Worm (Caenorhabditis elegans) whole organism, L2 larva: ENCODE results near the gene K10D11.7.

Source experiments
- C34F6.9 ChIP-seq: fragments of 150-350 bp; optimal IDR thresholded peaks from 2 replicates; lab custom pipeline; 2014; ENCODE audit warnings: missing biosample characterization, missing genetic modification characterization
- F13H6.1 ChIP-seq: sonication (generic microtip); optimal IDR thresholded peaks from 2 replicates; lab custom pipeline; 2016; ENCODE audit warnings: missing genetic modification characterization, missing compliant biosample characterization
- Y55F3AM.14 ChIP-seq: fragments of 200-800 bp; sonication (Bioruptor generic); optimal IDR thresholded peaks from 2 replicates; lab custom pipeline; 2018; ENCODE audit warnings: mild to moderate bottlenecking, missing genetic modification characterization, missing compliant biosample characterization
- ZK546.5 ChIP-seq: sonication (generic microtip); optimal IDR thresholded peaks from 2 replicates; lab custom pipeline; 2017; ENCODE audit warnings: missing biosample characterization, missing genetic modification characterization
- blmp-1 ChIP-seq: sonication (generic microtip); optimal IDR thresholded peaks from 2 replicates; lab custom pipeline; 2017; ENCODE audit warnings: missing genetic modification characterization, mild to moderate bottlenecking, missing compliant biosample characterization, antibody characterized with exemption, moderate library complexity; ENCODE audit not compliant: insufficient read depth
- ceh-16 ChIP-seq: fragments of 150-350 bp; optimal IDR thresholded peaks from 2 replicates; lab custom pipeline; 2014; ENCODE audit warnings: missing biosample characterization, missing genetic modification characterization
- crh-2 ChIP-seq: sonication (generic microtip); optimal IDR thresholded peaks from 2 replicates; lab custom pipeline; 2017; ENCODE audit warnings: missing biosample characterization, missing genetic modification characterization
- dmd-4 ChIP-seq: sonication (generic microtip); optimal IDR thresholded peaks from 2 replicates; lab custom pipeline; 2017; ENCODE audit warnings: missing biosample characterization, missing genetic modification characterization
- egl-27 ChIP-seq: sonication (generic microtip); optimal IDR thresholded peaks from 3 replicates; lab custom pipeline; 2017; ENCODE audit warnings: missing biosample characterization, missing genetic modification reagents, missing genetic modification characterization
- elt-1 ChIP-seq: fragments of 150-350 bp; optimal IDR thresholded peaks from 2 replicates; lab custom pipeline; 2014; ENCODE audit warnings: missing biosample characterization, missing genetic modification characterization
- fos-1 ChIP-seq: fragments of 150-350 bp; optimal IDR thresholded peaks from 2 replicates; lab custom pipeline; 2014; ENCODE audit warnings: missing biosample characterization, missing genetic modification characterization
- gmeb-1 ChIP-seq: fragments of 150-350 bp; optimal IDR thresholded peaks from 2 replicates; lab custom pipeline; 2014; ENCODE audit warnings: missing biosample characterization, missing genetic modification characterization
- lin-11 ChIP-seq: fragments of 150-350 bp; sonication (generic microtip); optimal IDR thresholded peaks from 2 replicates; lab custom pipeline; 2014; ENCODE audit warnings: missing biosample characterization, missing genetic modification characterization, inconsistent platforms, mixed read lengths
- lin-13 ChIP-seq: fragments of 150-350 bp; optimal IDR thresholded peaks from 2 replicates; lab custom pipeline; 2014; ENCODE audit warnings: missing biosample characterization, missing genetic modification reagents, missing genetic modification characterization
- lsy-2 ChIP-seq, 2 experiments: fragments of 150-350 bp in 1 of 2; sonication (generic microtip) in 1 of 2; optimal IDR thresholded peaks; 2 replicates each; lab custom pipeline; 2014 to 2017; ENCODE audit warnings: missing biosample characterization in 2 of 2, missing genetic modification characterization in 2 of 2
- mbf-1 ChIP-seq: sonication (generic microtip); optimal IDR thresholded peaks from 2 replicates; lab custom pipeline; 2017; ENCODE audit warnings: missing biosample characterization, missing genetic modification characterization
- nhr-10 ChIP-seq: sonication (generic microtip); optimal IDR thresholded peaks from 2 replicates; lab custom pipeline; 2017; ENCODE audit warnings: missing biosample characterization, missing genetic modification characterization
- nhr-129 ChIP-seq: fragments of 150-350 bp; optimal IDR thresholded peaks from 2 replicates; lab custom pipeline; 2014; ENCODE audit warnings: missing biosample characterization, missing genetic modification characterization
- nhr-21 ChIP-seq: fragments of 150-350 bp; optimal IDR thresholded peaks from 2 replicates; lab custom pipeline; 2014; ENCODE audit warnings: missing biosample characterization, missing genetic modification characterization
- nhr-237 ChIP-seq: fragments of 150-350 bp; optimal IDR thresholded peaks from 2 replicates; lab custom pipeline; 2014; ENCODE audit warnings: missing biosample characterization, missing genetic modification characterization
- nhr-25 ChIP-seq: fragments of 150-350 bp; sonication (generic microtip); optimal IDR thresholded peaks from 3 replicates; lab custom pipeline; 2014; ENCODE audit warnings: missing biosample characterization, missing genetic modification characterization
- nhr-6 ChIP-seq: fragments of 150-350 bp; optimal IDR thresholded peaks from 2 replicates; lab custom pipeline; 2014; ENCODE audit warnings: missing biosample characterization, missing genetic modification characterization
- sem-4 ChIP-seq: fragments of 150-350 bp; optimal IDR thresholded peaks from 2 replicates; lab custom pipeline; 2014; ENCODE audit warnings: missing biosample characterization, missing genetic modification reagents, missing genetic modification characterization
- sma-3 ChIP-seq: sonication (generic microtip); optimal IDR thresholded peaks from 2 replicates; lab custom pipeline; 2016; ENCODE audit warnings: missing genetic modification reagents, missing genetic modification characterization, missing compliant biosample characterization
- sma-9 ChIP-seq, 2 experiments: fragments of 150-350 bp in 1 of 2; sonication (generic microtip) in 1 of 2; optimal IDR thresholded peaks; 2 replicates each; lab custom pipeline; 2014 to 2016; ENCODE audit warnings: missing genetic modification characterization in 2 of 2, mild to moderate bottlenecking in 1 of 2, missing biosample characterization in 1 of 2, missing compliant biosample characterization in 1 of 2, missing genetic modification reagents in 1 of 2, moderate library complexity in 1 of 2
- snpc-4 ChIP-seq: fragments of 150-350 bp; optimal IDR thresholded peaks from 2 replicates; lab custom pipeline; 2014; ENCODE audit warnings: missing biosample characterization, missing genetic modification characterization
- unc-39 ChIP-seq: fragments of 150-350 bp; optimal IDR thresholded peaks from 2 replicates; lab custom pipeline; 2014; ENCODE audit warnings: missing biosample characterization, missing genetic modification characterization
- unc-62 ChIP-seq: fragments of 150-350 bp; optimal IDR thresholded peaks from 2 replicates; lab custom pipeline; 2014; ENCODE audit warnings: missing biosample characterization, missing genetic modification reagents, missing genetic modification characterization
- ztf-1 ChIP-seq: fragments of 200-800 bp; sonication (Bioruptor generic); conservative IDR thresholded peaks from 2 replicates; pipeline ENCODE4 v1.3.6; 2022; ENCODE audit warnings: missing genetic modification characterization, missing compliant biosample characterization

K10D11.7 gene

DNA sequence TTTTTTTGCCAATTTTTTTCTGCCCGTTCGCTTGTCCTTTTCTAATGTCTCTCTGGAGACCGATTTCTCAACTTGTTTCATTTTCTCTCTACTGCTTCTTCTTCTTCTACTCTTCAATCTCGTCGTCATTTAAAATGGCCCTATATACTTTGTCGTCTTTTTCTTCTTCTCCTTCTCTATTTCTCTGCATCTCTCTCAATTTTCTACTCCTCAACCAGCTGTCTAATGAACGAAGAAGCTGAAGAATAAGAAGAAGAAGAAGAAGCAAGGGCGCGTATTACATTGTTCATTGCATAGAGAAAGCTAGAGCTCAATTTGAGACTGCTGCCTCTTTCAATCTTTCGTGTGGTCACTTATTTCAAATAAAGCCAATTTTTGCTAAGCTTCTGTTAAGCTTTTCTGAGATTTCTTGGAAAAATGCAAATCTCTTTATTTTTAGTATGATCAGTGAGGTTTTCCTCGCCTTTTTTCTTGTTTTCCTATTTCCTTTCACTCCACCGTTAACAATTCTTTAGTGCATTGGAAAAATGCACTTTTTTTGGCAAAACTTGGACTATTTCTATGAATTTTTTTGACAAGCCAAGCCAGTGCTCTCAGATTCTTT is 20.1 kb upstream of the K10D11.7 start (continued):
- TF ChIP-seq Y55F3AM.14 (GFP tag; lab: Kevin White, UChicago) (no peak), lin-13 (GFP tag; lab: Kevin White, UChicago) (peak; percentile 30), F13H6.1 (peak; percentile 36), elt-1 (tag; lab: Kevin White, UChicago) (no peak), dmd-4 (tag; lab: Kevin White, UChicago) (no peak), lsy-2 (tag; optimal IDR thresholded peaks at IDR 0.05; lab: Kevin White, UChicago) (peak in 1 of 2 experiments; percentile 29)

DNA sequence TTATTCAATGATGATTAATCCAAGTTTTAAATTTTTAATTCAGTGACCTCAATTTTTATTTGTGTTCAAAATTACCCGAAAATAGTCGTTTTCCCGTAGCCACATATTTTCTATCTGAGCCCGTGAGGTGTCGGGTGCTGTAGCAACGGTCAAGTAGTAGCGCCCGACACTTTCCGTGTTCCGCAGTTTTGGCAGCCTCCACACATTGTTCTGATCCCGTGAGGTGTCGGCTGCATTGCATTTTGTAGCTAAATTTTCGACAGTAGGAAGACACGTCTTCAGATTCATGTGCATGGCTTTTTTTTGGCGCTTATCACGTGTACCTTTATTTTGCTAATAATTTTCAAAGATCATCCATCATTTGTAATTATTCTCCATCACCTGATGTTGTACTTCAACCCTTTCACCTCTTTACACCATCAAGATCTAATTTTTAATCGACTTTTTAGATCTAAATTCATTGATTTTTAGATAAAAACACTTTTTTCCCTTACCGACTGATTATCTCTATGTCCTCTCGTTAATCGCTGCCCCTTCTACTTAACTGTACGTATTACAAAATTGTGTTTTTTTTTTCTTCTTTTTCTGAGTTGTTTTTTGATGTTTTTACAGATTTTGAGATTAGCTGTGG is 18.0 kb upstream of the K10D11.7 start:
- no peak for TF ChIP-seq F13H6.1
- TF ChIP-seq ceh-16, result peak; percentile 14
- TF ChIP-seq elt-1 (tag; lab: Kevin White, UChicago), result peak; percentile 63

DNA sequence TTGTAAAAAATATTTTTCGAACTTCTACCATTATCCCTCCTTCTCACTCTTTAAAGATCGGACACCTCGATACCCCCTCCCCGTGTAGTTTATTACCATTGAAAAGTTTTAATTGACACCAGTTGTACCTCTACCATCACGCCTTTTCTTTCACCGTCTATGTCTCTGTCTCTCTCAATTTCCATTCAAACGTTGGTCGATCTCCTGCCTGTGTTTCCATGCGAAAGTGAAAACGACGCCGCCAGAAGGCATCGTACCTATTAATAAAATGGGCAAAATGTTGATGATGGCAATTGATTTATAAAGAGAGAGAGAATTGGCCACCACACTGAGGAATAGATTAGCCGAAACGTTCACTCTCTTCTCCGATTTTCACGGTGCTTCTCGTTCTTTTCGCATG is 17.4 kb upstream of the K10D11.7 start:
- peak; percentile 67 for TF ChIP-seq nhr-25 (tag; lab: Kevin White, UChicago)
- no peak for TF ChIP-seq C34F6.9
- TF ChIP-seq sem-4 (tag; lab: Kevin White, UChicago), result peak; percentile 74
- no peak for TF ChIP-seq gmeb-1 (tag; lab: Kevin White, UChicago)
- peak; percentile 76 for TF ChIP-seq nhr-129 (tag; lab: Kevin White, UChicago)
- TF ChIP-seq nhr-21 (tag; lab: Kevin White, UChicago), result no peak
- no peak for TF ChIP-seq nhr-6 (tag; lab: Kevin White, UChicago)
- TF ChIP-seq ceh-16, result peak; percentile 74
- peak; percentile 95 for TF ChIP-seq blmp-1 (tag; lab: Kevin White, UChicago)
- TF ChIP-seq lin-11 (tag; lab: Kevin White, UChicago), result no peak
- peak; percentile 12 for TF ChIP-seq crh-2 (tag; lab: Kevin White, UChicago)
- peak; percentile 42 for TF ChIP-seq sma-9 (GFP tag; optimal IDR thresholded peaks at IDR 0.05; lab: Kevin White, UChicago)
- no peak for TF ChIP-seq sma-9 (tag; optimal IDR thresholded peaks at IDR 0.05; lab: Kevin White, UChicago)
- no peak for TF ChIP-seq snpc-4 (tag; lab: Kevin White, UChicago)
- peak; percentile 0 for TF ChIP-seq fos-1 (tag; lab: Kevin White, UChicago)

DNA sequence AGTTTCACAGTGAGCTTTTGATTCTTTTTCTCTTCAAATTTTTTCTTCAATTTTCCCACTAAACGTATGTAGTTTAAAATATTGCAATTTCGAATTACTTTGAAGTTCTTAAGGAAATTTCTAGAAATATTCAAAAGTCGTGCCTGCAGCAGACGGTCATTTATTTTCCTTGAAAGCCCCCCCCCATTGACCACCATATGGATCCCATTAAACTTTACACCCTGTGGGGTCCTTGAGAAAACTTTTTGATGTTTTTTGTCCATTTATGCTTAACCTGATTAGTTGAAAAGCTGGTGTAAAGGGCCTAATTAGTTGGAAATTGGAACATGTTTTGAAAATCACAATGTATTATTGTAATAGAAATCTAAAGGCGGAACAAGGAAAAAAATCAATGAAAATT is 13.7 kb upstream of the K10D11.7 start:
- TF ChIP-seq sem-4 (tag; lab: Kevin White, UChicago), result no peak
- no peak for TF ChIP-seq mbf-1 (tag; lab: Kevin White, UChicago)
- TF ChIP-seq nhr-237 (tag; lab: Kevin White, UChicago), result no peak
- no peak for TF ChIP-seq nhr-6 (tag; lab: Kevin White, UChicago)
- no peak for TF ChIP-seq unc-62
- no peak for TF ChIP-seq sma-3 (GFP tag; lab: Kevin White, UChicago)
- no peak for TF ChIP-seq nhr-10 (tag; lab: Kevin White, UChicago)
- no peak for TF ChIP-seq F13H6.1
- no peak for TF ChIP-seq C34F6.9
- TF ChIP-seq nhr-21 (tag; lab: Kevin White, UChicago), result no peak
- TF ChIP-seq ztf-1, result no peak
- no peak for TF ChIP-seq unc-39
- TF ChIP-seq sma-9 (GFP tag; optimal IDR thresholded peaks at IDR 0.05; lab: Kevin White, UChicago), result no peak
- no peak for TF ChIP-seq sma-9 (tag; optimal IDR thresholded peaks at IDR 0.05; lab: Kevin White, UChicago)
- no peak for TF ChIP-seq blmp-1 (tag; lab: Kevin White, UChicago)
- no peak for TF ChIP-seq snpc-4 (tag; lab: Kevin White, UChicago)

DNA sequence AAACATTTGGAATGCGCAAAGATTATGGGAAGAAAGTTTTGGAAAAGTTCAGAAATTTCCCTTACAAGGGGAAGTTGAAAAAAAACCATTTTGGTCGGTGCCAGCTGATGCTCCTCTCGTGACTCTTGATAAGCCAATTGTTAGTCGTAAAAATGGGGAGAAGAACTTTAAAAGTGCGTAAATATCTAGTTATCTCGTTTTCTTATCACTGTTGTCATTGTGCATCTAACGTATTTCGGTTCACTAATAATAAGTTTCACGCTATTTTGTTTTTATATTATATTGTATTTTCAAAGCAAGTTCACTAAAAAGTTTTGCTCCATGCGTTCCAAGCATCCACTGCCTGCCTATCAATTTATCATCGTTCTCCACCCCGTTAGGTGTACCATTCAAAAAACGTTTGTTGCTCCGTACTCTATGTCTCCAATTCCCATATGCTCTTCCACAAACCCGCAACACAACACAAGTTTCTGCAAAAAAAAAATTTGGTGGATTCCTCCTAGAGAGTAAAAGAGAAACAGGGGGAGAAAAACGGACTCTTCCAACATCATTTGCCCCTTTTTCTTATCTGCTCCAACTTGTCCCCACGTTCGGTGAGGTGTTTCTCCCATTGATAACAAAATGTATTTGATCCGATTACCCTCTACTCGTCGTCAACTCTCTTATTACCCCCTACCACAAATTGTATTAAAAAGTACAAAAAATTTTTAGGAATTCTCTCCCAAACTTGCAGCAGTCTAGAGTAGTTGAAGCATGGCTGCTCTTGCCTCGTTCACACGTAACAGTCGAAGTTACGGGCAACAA is 12.8 kb upstream of the K10D11.7 start, which contains the start of gene mbk-2:
mbk-2 (plus strand) TSS at position 754 of the 804 bp plus-strand sequence.
- TF ChIP-seq sma-9 (GFP tag; optimal IDR thresholded peaks at IDR 0.05; lab: Kevin White, UChicago) (peak; percentile 57), sma-9 (tag; optimal IDR thresholded peaks at IDR 0.05; lab: Kevin White, UChicago) (no peak), ZK546.5 (tag; lab: Kevin White, UChicago) (no peak), crh-2 (tag; lab: Kevin White, UChicago) (peak; percentile 3), egl-27 (no peak), nhr-21 (tag; lab: Kevin White, UChicago) (no peak), fos-1 (tag; lab: Kevin White, UChicago) (peak; percentile 6)
- TF ChIP-seq, all 48 proteins: peak for 3
